Worm (Caenorhabditis elegans) whole organism, L4 larva: ENCODE measurements around the gene C01G10.10.
A peak's percentile ranks its signal among the peaks of the same experiment; 100 is the strongest.

Experiments
- F26F4.8 ChIP-seq: fragments of 200-800 bp; sonication (Bioruptor generic); conservative IDR thresholded peaks from 2 replicates; pipeline ENCODE4 v1.3.6; 2022; ENCODE audit warnings: missing genetic modification characterization, missing compliant biosample characterization
- F37D6.2 ChIP-seq: sonication (generic microtip); optimal IDR thresholded peaks from 2 replicates; lab custom pipeline; 2016; ENCODE audit warnings: mild to moderate bottlenecking, missing genetic modification characterization, missing compliant biosample characterization
- F44E2.7 ChIP-seq: fragments of 200-800 bp; sonication (Bioruptor generic); IDR thresholded peaks from 2 replicates; pipeline ENCODE4 v2.1.2; 2022; ENCODE audit warnings: missing genetic modification characterization, missing compliant biosample characterization
- R02D3.7 ChIP-seq: fragments of 150-350 bp; sonication (generic microtip); optimal IDR thresholded peaks from 3 replicates; lab custom pipeline; 2014; ENCODE audit warnings: missing biosample characterization, missing genetic modification characterization
- T26A8.4 ChIP-seq: fragments of 200-800 bp; sonication (Bioruptor generic); IDR thresholded peaks from 2 replicates; pipeline ENCODE4 v1.3.6; 2022; ENCODE audit warnings: missing genetic modification characterization, missing compliant biosample characterization
- Y5F2A.4 ChIP-seq: fragments of 200-800 bp; sonication (Bioruptor generic); optimal IDR thresholded peaks from 2 replicates; lab custom pipeline; 2018; ENCODE audit warnings: mild to moderate bottlenecking, missing genetic modification characterization, missing compliant biosample characterization
- ZK546.5 ChIP-seq, 2 experiments: sonication (generic microtip); optimal IDR thresholded peaks; 2 replicates each; lab custom pipeline; 2017; ENCODE audit warnings: missing biosample characterization in 2 of 2, missing genetic modification characterization in 2 of 2
- aha-1 ChIP-seq: fragments of 150-350 bp; peaks from one replicate; lab custom pipeline; 2014; ENCODE audit warnings: missing biosample characterization, missing genetic modification characterization
- attf-4 ChIP-seq: sonication (generic microtip); optimal IDR thresholded peaks from 3 replicates; lab custom pipeline; 2017; ENCODE audit warnings: missing biosample characterization, missing genetic modification characterization
- ceh-28 ChIP-seq: fragments of 150-350 bp; optimal IDR thresholded peaks from 2 replicates; lab custom pipeline; 2014; ENCODE audit warnings: missing biosample characterization, missing genetic modification reagents, missing genetic modification characterization
- ceh-44 ChIP-seq: fragments of 200-800 bp; sonication (Bioruptor generic); IDR thresholded peaks from 2 replicates; pipeline ENCODE4 v1.3.6; 2022; ENCODE audit warnings: missing genetic modification reagents, missing genetic modification characterization, missing compliant biosample characterization
- ctbp-1 ChIP-seq: fragments of 200-800 bp; sonication (Bioruptor generic); IDR thresholded peaks from 2 replicates; pipeline ENCODE4 v1.3.6; 2022; ENCODE audit warnings: missing genetic modification reagents, missing genetic modification characterization, missing compliant biosample characterization
- daf-16 ChIP-seq, 3 experiments: sonication (generic microtip); optimal IDR thresholded peaks; 2 replicates each; lab custom pipeline; 2016 to 2017; ENCODE audit warnings: missing genetic modification characterization in 3 of 3, missing genetic modification reagents in 3 of 3, mild to moderate bottlenecking in 2 of 3, missing compliant biosample characterization in 2 of 3, missing biosample characterization in 1 of 3, moderate library complexity in 1 of 3
- dpl-1 ChIP-seq: fragments of 150-350 bp; optimal IDR thresholded peaks from 2 replicates; lab custom pipeline; 2014; ENCODE audit warnings: missing biosample characterization, missing genetic modification reagents, missing genetic modification characterization
- fkh-10 ChIP-seq: fragments of 150-350 bp; optimal IDR thresholded peaks from 2 replicates; lab custom pipeline; 2014; ENCODE audit warnings: missing biosample characterization, missing genetic modification reagents, missing genetic modification characterization
- hlh-11 ChIP-seq: fragments of 200-800 bp; sonication (Bioruptor generic); optimal IDR thresholded peaks from 2 replicates; lab custom pipeline; 2018; ENCODE audit warnings: mild to moderate bottlenecking, missing genetic modification characterization, missing compliant biosample characterization
- hmg-1.1 ChIP-seq: fragments of 200-800 bp; sonication (Bioruptor generic); IDR thresholded peaks from 2 replicates; pipeline ENCODE4 v1.3.6; 2022; ENCODE audit warnings: missing genetic modification reagents, missing genetic modification characterization, missing compliant biosample characterization
- lin-1 ChIP-seq: fragments of 200-800 bp; sonication (Bioruptor generic); IDR thresholded peaks from 2 replicates; pipeline ENCODE4 v1.3.6; 2022; ENCODE audit warnings: missing genetic modification reagents, missing genetic modification characterization, missing compliant biosample characterization
- lin-15B ChIP-seq: fragments of 150-350 bp; sonication (generic microtip); optimal IDR thresholded peaks from 3 replicates; lab custom pipeline; 2014; ENCODE audit warnings: missing biosample characterization, missing genetic modification characterization
- lin-38 ChIP-seq: fragments of 200-800 bp; sonication (Bioruptor generic); IDR thresholded peaks from 2 replicates; pipeline ENCODE4 v1.3.6; 2022; ENCODE audit warnings: missing genetic modification reagents, missing genetic modification characterization, missing compliant biosample characterization
- lin-39 ChIP-seq: fragments of 150-350 bp; optimal IDR thresholded peaks from 2 replicates; lab custom pipeline; 2014; ENCODE audit warnings: missing biosample characterization, missing genetic modification reagents, missing genetic modification characterization
- lsy-2 ChIP-seq, 2 experiments: fragments of 150-350 bp in 1 of 2; sonication (generic microtip) in 1 of 2; optimal IDR thresholded peaks; 2 replicates each; lab custom pipeline; 2014 to 2017; ENCODE audit warnings: missing biosample characterization in 2 of 2, missing genetic modification characterization in 2 of 2
- mdl-1 ChIP-seq, 2 experiments: fragments of 150-350 bp in 1 of 2; sonication (generic microtip) in 1 of 2; optimal IDR thresholded peaks; 2 replicates each; lab custom pipeline; 2014 to 2017; ENCODE audit warnings: missing biosample characterization in 2 of 2, missing genetic modification characterization in 2 of 2
- mep-1 ChIP-seq: fragments of 150-350 bp; sonication (generic microtip); optimal IDR thresholded peaks from 3 replicates; lab custom pipeline; 2014; ENCODE audit warnings: missing biosample characterization, missing genetic modification characterization
- mes-2 ChIP-seq: sonication (generic microtip); optimal IDR thresholded peaks from 2 replicates; lab custom pipeline; 2016; ENCODE audit warnings: missing genotype, mild to moderate bottlenecking, missing genetic modification characterization, missing compliant biosample characterization; ENCODE audit not compliant: poor library complexity, severe bottlenecking
- mxl-3 ChIP-seq: fragments of 200-800 bp; sonication (Bioruptor generic); optimal IDR thresholded peaks from 2 replicates; lab custom pipeline; 2018; ENCODE audit warnings: mild to moderate bottlenecking, missing genetic modification characterization, missing compliant biosample characterization
- nhr-111 ChIP-seq: fragments of 200-800 bp; sonication (Bioruptor generic); optimal IDR thresholded peaks from 2 replicates; lab custom pipeline; 2018; ENCODE audit warnings: mild to moderate bottlenecking, missing genetic modification characterization, missing compliant biosample characterization
- nhr-25 ChIP-seq: sonication (generic microtip); optimal IDR thresholded peaks from 2 replicates; lab custom pipeline; 2017; ENCODE audit warnings: missing genetic modification characterization, mild to moderate bottlenecking, missing compliant biosample characterization, antibody characterized with exemption, moderate library complexity, borderline replicate concordance; ENCODE audit not compliant: insufficient read depth
- nhr-28 ChIP-seq: fragments of 150-350 bp; optimal IDR thresholded peaks from 2 replicates; lab custom pipeline; 2014; ENCODE audit warnings: missing biosample characterization, missing genetic modification characterization
- nhr-41 ChIP-seq: fragments of 200-800 bp; sonication (Bioruptor generic); IDR thresholded peaks from 2 replicates; pipeline ENCODE4 v1.3.6; 2022; ENCODE audit warnings: missing genetic modification reagents, missing genetic modification characterization, missing compliant biosample characterization
- nhr-48 ChIP-seq: sonication (generic microtip); optimal IDR thresholded peaks from 2 replicates; lab custom pipeline; 2016; ENCODE audit warnings: mild to moderate bottlenecking, missing genetic modification characterization, missing compliant biosample characterization
- nhr-77 ChIP-seq: fragments of 150-350 bp; optimal IDR thresholded peaks from 2 replicates; lab custom pipeline; 2014; ENCODE audit warnings: missing biosample characterization, missing genetic modification characterization
- pha-4 ChIP-seq, 2 experiments: fragments of 150-350 bp in 1 of 2; fragments of 200-800 bp in 1 of 2; sonication (Bioruptor generic) in 1 of 2; IDR thresholded peaks in 1 of 2; optimal IDR thresholded peaks in 1 of 2; 2 replicates each; pipeline versions ENCODE4 v1.3.6 to Lab custom; 2014 to 2022; ENCODE audit warnings: missing genetic modification characterization in 2 of 2, missing genetic modification reagents in 2 of 2, missing biosample characterization in 1 of 2, missing compliant biosample characterization in 1 of 2
- php-3 ChIP-seq: fragments of 200-800 bp; sonication (Bioruptor generic); IDR thresholded peaks from 2 replicates; pipeline ENCODE4 v1.3.6; 2022; ENCODE audit warnings: missing genetic modification reagents, missing genetic modification characterization, missing compliant biosample characterization
- rbr-2 ChIP-seq: sonication (generic microtip); optimal IDR thresholded peaks from 2 replicates; lab custom pipeline; 2016; ENCODE audit warnings: missing genotype, missing genetic modification characterization, missing compliant biosample characterization
- sdz-12 ChIP-seq: fragments of 200-800 bp; sonication (Bioruptor generic); optimal IDR thresholded peaks from 2 replicates; lab custom pipeline; 2018; ENCODE audit warnings: mild to moderate bottlenecking, missing genetic modification characterization, missing compliant biosample characterization
- snpc-4 ChIP-seq: fragments of 150-350 bp; optimal IDR thresholded peaks from 2 replicates; lab custom pipeline; 2014; ENCODE audit warnings: missing biosample characterization, missing genetic modification characterization
- tag-97 ChIP-seq: fragments of 200-800 bp; sonication (Bioruptor generic); IDR thresholded peaks from 2 replicates; pipeline ENCODE4 v1.3.6; 2022; ENCODE audit warnings: missing genetic modification characterization, missing compliant biosample characterization
- unc-62 ChIP-seq, 3 experiments: fragments of 150-350 bp in 1 of 3; sonication (generic microtip); optimal IDR thresholded peaks in 2 of 3; peaks in 1 of 3; 1 replicate in 1 of 3; 2 replicates in 2 of 3; lab custom pipeline; 2014 to 2017; ENCODE audit warnings: missing biosample characterization in 3 of 3, missing genetic modification characterization in 3 of 3, missing genetic modification reagents in 3 of 3, missing genotype in 1 of 3
- zag-1 ChIP-seq: fragments of 150-350 bp; optimal IDR thresholded peaks from 2 replicates; lab custom pipeline; 2014; ENCODE audit warnings: missing biosample characterization, missing genetic modification characterization
- zip-2 ChIP-seq: fragments of 150-350 bp; optimal IDR thresholded peaks from 2 replicates; lab custom pipeline; 2014; ENCODE audit warnings: missing biosample characterization, missing genetic modification characterization
- ztf-11 ChIP-seq: fragments of 150-350 bp; optimal IDR thresholded peaks from 2 replicates; lab custom pipeline; 2014; ENCODE audit warnings: missing biosample characterization, missing genetic modification characterization

The C01G10.10 gene

ce11 chrV:15078560-15078959 lies 3.7 kb downstream of the C01G10.10 start:
- TF ChIP-seq ceh-44, result no peak
- TF ChIP-seq snpc-4 (tag; lab: Kevin White, UChicago), result no peak
- TF ChIP-seq ztf-11 (tag; lab: Kevin White, UChicago), result no peak
- no peak for TF ChIP-seq lsy-2 (tag; optimal IDR thresholded peaks at IDR 0.05; lab: Kevin White, UChicago)
- no peak for TF ChIP-seq tag-97
- no peak for TF ChIP-seq php-3 (GFP tag; lab: Robert Waterston, UW)

DNA sequence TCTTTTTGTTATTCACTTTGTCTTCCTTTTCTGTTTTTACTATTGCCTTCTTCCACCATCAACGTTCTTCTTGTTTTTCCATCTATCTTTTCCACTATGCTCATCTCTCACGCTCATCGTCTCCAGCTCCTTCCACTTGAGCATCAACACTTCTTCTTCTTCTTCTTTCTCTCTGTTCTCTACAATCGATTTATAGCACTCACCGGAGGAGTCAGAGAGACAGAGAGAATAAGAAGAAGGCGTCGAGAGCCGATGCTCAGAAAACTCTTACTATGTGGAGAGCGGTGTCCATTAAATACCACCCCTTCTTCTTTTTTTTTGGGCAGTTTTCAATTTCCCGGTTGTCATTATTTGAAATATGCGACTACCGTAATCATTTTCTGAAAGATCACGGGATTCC lies 7.3 kb downstream of the C01G10.10 start:
- TF ChIP-seq aha-1 (tag; lab: Kevin White, UChicago) (peak; percentile 80), hmg-1.1 (GFP tag; lab: Robert Waterston, UW) (peak; percentile 65), zip-2 (tag; lab: Kevin White, UChicago) (no peak), lsy-2 (tag; optimal IDR thresholded peaks at IDR 0.05; lab: Kevin White, UChicago) (peak in 1 of 2 experiments; percentile 32), nhr-77 (tag; lab: Kevin White, UChicago) (no peak), unc-62 (GFP tag; optimal IDR thresholded peaks at IDR 0.05 in 1 of 2; lab: Kevin White, UChicago) (peak in 1 of 2 experiments; percentile 25), unc-62 (tag; optimal IDR thresholded peaks at IDR 0.05; lab: Kevin White, UChicago) (no peak), nhr-111 (no peak), mes-2 (tag; lab: Kevin White, UChicago) (peak; percentile 10), Y5F2A.4 (GFP tag; lab: Kevin White, UChicago) (no peak), ceh-28 (peak; percentile 35), rbr-2 (peak; percentile 43), fkh-10 (GFP tag; lab: Kevin White, UChicago) (peak; percentile 82)

DNA sequence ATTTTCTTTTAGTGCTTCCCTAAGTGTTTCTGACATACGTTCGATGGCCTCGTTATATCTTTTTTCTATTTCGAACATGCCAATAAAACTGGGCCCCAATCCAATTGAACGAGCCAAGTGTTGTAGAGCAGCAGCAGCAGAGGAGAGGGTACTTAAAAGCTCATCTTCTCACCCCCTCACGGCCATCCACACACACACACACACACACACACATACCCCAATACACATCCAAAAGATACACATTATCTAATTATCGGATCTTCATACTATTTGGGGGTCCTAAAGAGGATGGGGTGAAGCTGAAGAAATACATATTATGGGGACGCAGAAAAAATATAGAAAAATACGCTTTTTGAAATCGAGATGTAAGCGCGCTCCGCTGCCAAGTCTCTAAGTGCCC lies 9.5 kb downstream of the C01G10.10 start:
- TF ChIP-seq aha-1 (tag; lab: Kevin White, UChicago) (peak; percentile 71), mes-2 (tag; lab: Kevin White, UChicago) (no peak)
- TF ChIP-seq, all 104 proteins: peak for 1

- TF ChIP-seq mdl-1 (tag; optimal IDR thresholded peaks at IDR 0.05; lab: Kevin White, UChicago) (peak; percentile 2 to 31), sdz-12 (GFP tag; lab: Kevin White, UChicago) (no peak), mxl-3 (GFP tag; lab: Kevin White, UChicago) (no peak), nhr-25 (tag; lab: Kevin White, UChicago) (no peak), unc-62 (GFP tag; optimal IDR thresholded peaks at IDR 0.05 in 1 of 2; lab: Kevin White, UChicago) (peak in 1 of 2 experiments; percentile 98), unc-62 (tag; optimal IDR thresholded peaks at IDR 0.05; lab: Kevin White, UChicago) (no peak), mep-1 (tag; lab: Kevin White, UChicago) (peak; percentile 90), F37D6.2 (tag; lab: Kevin White, UChicago) (peak; percentile 78), F26F4.8 (GFP tag; lab: Robert Waterston, UW) (no peak), nhr-28 (tag; lab: Kevin White, UChicago) (peak; percentile 55), hmg-1.1 (GFP tag; lab: Robert Waterston, UW) (peak; percentile 74), ctbp-1 (GFP tag; lab: Robert Waterston, UW) (peak; percentile 72), pha-4 (GFP tag; IDR thresholded peaks at IDR 0.05; lab: Robert Waterston, UW) (peak; percentile 23; the same call in 1 of the 2 replicates), pha-4 (tag; optimal IDR thresholded peaks at IDR 0.05; lab: Kevin White, UChicago) (peak; percentile 20), R02D3.7 (tag; lab: Kevin White, UChicago) (no peak), hlh-11 (tag; lab: Kevin White, UChicago) (peak; percentile 68), zag-1 (peak; percentile 56), F44E2.7 (GFP tag; lab: Robert Waterston, UW) (no peak), dpl-1 (peak; percentile 27), lin-15B (no peak), daf-16 (GFP tag; optimal IDR thresholded peaks at IDR 0.05; lab: Kevin White, UChicago) (peak in 1 of 2 experiments; percentile 23), daf-16 (tag; optimal IDR thresholded peaks at IDR 0.05; lab: Kevin White, UChicago) (peak; percentile 8), nhr-41 (GFP tag; lab: Robert Waterston, UW) (no peak), lin-38 (GFP tag; lab: Robert Waterston, UW) (peak; percentile 21; the same call in 1 of the 2 replicates), lin-39 (tag; lab: Kevin White, UChicago) (peak; percentile 80), attf-4 (tag; lab: Kevin White, UChicago) (no peak), nhr-48 (no peak), lin-1 (GFP tag; lab: Robert Waterston, UW) (no peak), ZK546.5 (tag; optimal IDR thresholded peaks at IDR 0.05; lab: Kevin White, UChicago) (no peak), T26A8.4 (peak; percentile 41; the same call in 1 of the 2 replicates)
Observed at ce11 chrV:15071015-15071810, 11.0 kb downstream of the C01G10.10 start, which contains the start of gene unc-76. TSS of gene unc-76 (plus strand) at chrV:15071760.
